Worm (Caenorhabditis elegans): Measurements from ENCODE around the gene twk-3.

- TF ChIP-seq unc-62 (GFP tag; optimal IDR thresholded peaks at IDR 0.05) = no peak
- TF ChIP-seq fkh-10 (GFP tag; optimal IDR thresholded peaks at IDR 0.05) = no peak
- no peak for TF ChIP-seq elt-1 (tag; optimal IDR thresholded peaks at IDR 0.05)
- no peak for TF ChIP-seq nhr-11 (tag; optimal IDR thresholded peaks at IDR 0.05)
- TF ChIP-seq nhr-25 (tag; optimal IDR thresholded peaks at IDR 0.05) = peak; percentile 24
- TF ChIP-seq nhr-77 (tag; optimal IDR thresholded peaks at IDR 0.05) = no peak
- no peak for TF ChIP-seq fos-1 (tag; optimal IDR thresholded peaks at IDR 0.05)
- no peak for TF ChIP-seq nhr-23 (tag; optimal IDR thresholded peaks at IDR 0.05)
- no peak for TF ChIP-seq skn-1 (tag; optimal IDR thresholded peaks at IDR 0.05)
- TF ChIP-seq egl-27 (tag; optimal IDR thresholded peaks at IDR 0.05) = no peak
- TF ChIP-seq tbx-2 (tag; optimal IDR thresholded peaks at IDR 0.05) = no peak
- TF ChIP-seq lin-15B (tag; optimal IDR thresholded peaks at IDR 0.05) = no peak
Measured at ce11 chrII:8187516-8187915, 25.1 kb downstream of the twk-3 start.

All from whole organism, L3 larva.